Worm (Caenorhabditis elegans): ENCODE results near the gene him-4.

The him-4 gene

ce11 chrX:9796063-9796462, 78.7 kb downstream of the him-4 start:
- TF ChIP-seq nhr-12 (tag; optimal IDR thresholded peaks at IDR 0.05) (no peak), elt-3 (tag; optimal IDR thresholded peaks at IDR 0.05) (no peak), lsy-12 (tag; optimal IDR thresholded peaks at IDR 0.05) (no peak)

ce11 chrX:9798530-9798929, 81.2 kb downstream of the him-4 start, which contains the start of gene F36G3.3:
Gene F36G3.3 (plus strand): TSS chrX:9798835.
- peak; percentile 83 for TF ChIP-seq lin-39 (tag; optimal IDR thresholded peaks at IDR 0.05)
- TF ChIP-seq nfya-1 (tag; optimal IDR thresholded peaks at IDR 0.05; ENCODE audit: insufficient read depth), result peak; percentile 13
- TF ChIP-seq skn-1 (tag; optimal IDR thresholded peaks at IDR 0.05), result no peak
- TF ChIP-seq elt-1 (tag; optimal IDR thresholded peaks at IDR 0.05), result no peak
- peak; percentile 35 for TF ChIP-seq fkh-10 (GFP tag; optimal IDR thresholded peaks at IDR 0.05)
- TF ChIP-seq nhr-237 (tag; optimal IDR thresholded peaks at IDR 0.05), result no peak

Measured in whole organism, L3 larva.